Worm (Caenorhabditis elegans) whole organism, L2 larva: ENCODE results near the gene C25E10.5.
A peak's percentile ranks its signal among the peaks of the same experiment; 100 is the strongest.

Experiments
- C34F6.9 ChIP-seq: fragments of 150-350 bp; optimal IDR thresholded peaks from 2 replicates; lab custom pipeline; 2014; ENCODE audit warnings: missing biosample characterization, missing genetic modification characterization
- F13H6.1 ChIP-seq: sonication (generic microtip); optimal IDR thresholded peaks from 2 replicates; lab custom pipeline; 2016; ENCODE audit warnings: missing genetic modification characterization, missing compliant biosample characterization
- R02D3.7 ChIP-seq: fragments of 150-350 bp; optimal IDR thresholded peaks from 2 replicates; lab custom pipeline; 2014; ENCODE audit warnings: missing biosample characterization, missing genetic modification characterization
- Y55F3AM.14 ChIP-seq: fragments of 200-800 bp; sonication (Bioruptor generic); optimal IDR thresholded peaks from 2 replicates; lab custom pipeline; 2018; ENCODE audit warnings: mild to moderate bottlenecking, missing genetic modification characterization, missing compliant biosample characterization
- ZK546.5 ChIP-seq: sonication (generic microtip); optimal IDR thresholded peaks from 2 replicates; lab custom pipeline; 2017; ENCODE audit warnings: missing biosample characterization, missing genetic modification characterization
- alr-1 ChIP-seq: fragments of 150-350 bp; optimal IDR thresholded peaks from 2 replicates; lab custom pipeline; 2014; ENCODE audit warnings: missing biosample characterization, missing genetic modification characterization
- aly-2 ChIP-seq: fragments of 150-350 bp; optimal IDR thresholded peaks from 2 replicates; lab custom pipeline; 2014; ENCODE audit warnings: missing biosample characterization, missing genetic modification characterization
- ama-1 ChIP-seq: fragments of 150-350 bp; optimal IDR thresholded peaks from 2 replicates; lab custom pipeline; 2018; ENCODE audit warnings: inconsistent platforms
- blmp-1 ChIP-seq: sonication (generic microtip); optimal IDR thresholded peaks from 2 replicates; lab custom pipeline; 2017; ENCODE audit warnings: missing genetic modification characterization, mild to moderate bottlenecking, missing compliant biosample characterization, antibody characterized with exemption, moderate library complexity; ENCODE audit not compliant: insufficient read depth
- ceh-16 ChIP-seq: fragments of 150-350 bp; optimal IDR thresholded peaks from 2 replicates; lab custom pipeline; 2014; ENCODE audit warnings: missing biosample characterization, missing genetic modification characterization
- ceh-82 ChIP-seq: fragments of 150-350 bp; optimal IDR thresholded peaks from 2 replicates; lab custom pipeline; 2014; ENCODE audit warnings: missing biosample characterization, missing genetic modification characterization
- crh-2 ChIP-seq: sonication (generic microtip); optimal IDR thresholded peaks from 2 replicates; lab custom pipeline; 2017; ENCODE audit warnings: missing biosample characterization, missing genetic modification characterization
- dmd-4 ChIP-seq: sonication (generic microtip); optimal IDR thresholded peaks from 2 replicates; lab custom pipeline; 2017; ENCODE audit warnings: missing biosample characterization, missing genetic modification characterization
- egl-27 ChIP-seq: sonication (generic microtip); optimal IDR thresholded peaks from 3 replicates; lab custom pipeline; 2017; ENCODE audit warnings: missing biosample characterization, missing genetic modification reagents, missing genetic modification characterization
- elt-1 ChIP-seq: fragments of 150-350 bp; optimal IDR thresholded peaks from 2 replicates; lab custom pipeline; 2014; ENCODE audit warnings: missing biosample characterization, missing genetic modification characterization
- elt-3 ChIP-seq: sonication (generic microtip); optimal IDR thresholded peaks from 2 replicates; lab custom pipeline; 2017; ENCODE audit warnings: missing biosample characterization, missing genetic modification characterization
- fos-1 ChIP-seq: fragments of 150-350 bp; optimal IDR thresholded peaks from 2 replicates; lab custom pipeline; 2014; ENCODE audit warnings: missing biosample characterization, missing genetic modification characterization
- gmeb-1 ChIP-seq: fragments of 150-350 bp; optimal IDR thresholded peaks from 2 replicates; lab custom pipeline; 2014; ENCODE audit warnings: missing biosample characterization, missing genetic modification characterization
- lin-11 ChIP-seq: fragments of 150-350 bp; sonication (generic microtip); optimal IDR thresholded peaks from 2 replicates; lab custom pipeline; 2014; ENCODE audit warnings: missing biosample characterization, missing genetic modification characterization, inconsistent platforms, mixed read lengths
- lin-13 ChIP-seq: fragments of 150-350 bp; optimal IDR thresholded peaks from 2 replicates; lab custom pipeline; 2014; ENCODE audit warnings: missing biosample characterization, missing genetic modification reagents, missing genetic modification characterization
- lin-39 ChIP-seq: fragments of 150-350 bp; optimal IDR thresholded peaks from 2 replicates; lab custom pipeline; 2014; ENCODE audit warnings: missing biosample characterization, missing genetic modification reagents, missing genetic modification characterization
- lsy-2 ChIP-seq, 2 experiments: fragments of 150-350 bp in 1 of 2; sonication (generic microtip) in 1 of 2; optimal IDR thresholded peaks; 2 replicates each; lab custom pipeline; 2014 to 2017; ENCODE audit warnings: missing biosample characterization in 2 of 2, missing genetic modification characterization in 2 of 2
- mab-5 ChIP-seq: fragments of 150-350 bp; optimal IDR thresholded peaks from 2 replicates; lab custom pipeline; 2014; ENCODE audit warnings: missing biosample characterization, missing genetic modification characterization
- mbf-1 ChIP-seq: sonication (generic microtip); optimal IDR thresholded peaks from 2 replicates; lab custom pipeline; 2017; ENCODE audit warnings: missing biosample characterization, missing genetic modification characterization
- mdl-1 ChIP-seq, 2 experiments: fragments of 150-350 bp in 1 of 2; sonication (generic microtip) in 1 of 2; optimal IDR thresholded peaks; 2 replicates each; lab custom pipeline; 2017; ENCODE audit warnings: missing biosample characterization in 2 of 2, missing genetic modification characterization in 2 of 2
- nhr-10 ChIP-seq: sonication (generic microtip); optimal IDR thresholded peaks from 2 replicates; lab custom pipeline; 2017; ENCODE audit warnings: missing biosample characterization, missing genetic modification characterization
- nhr-11 ChIP-seq: fragments of 150-350 bp; optimal IDR thresholded peaks from 2 replicates; lab custom pipeline; 2014; ENCODE audit warnings: missing biosample characterization, missing genetic modification characterization
- nhr-12 ChIP-seq: fragments of 150-350 bp; optimal IDR thresholded peaks from 2 replicates; lab custom pipeline; 2014; ENCODE audit warnings: missing biosample characterization, missing genetic modification characterization
- nhr-129 ChIP-seq: fragments of 150-350 bp; optimal IDR thresholded peaks from 2 replicates; lab custom pipeline; 2014; ENCODE audit warnings: missing biosample characterization, missing genetic modification characterization
- nhr-21 ChIP-seq: fragments of 150-350 bp; optimal IDR thresholded peaks from 2 replicates; lab custom pipeline; 2014; ENCODE audit warnings: missing biosample characterization, missing genetic modification characterization
- nhr-23 ChIP-seq: fragments of 150-350 bp; optimal IDR thresholded peaks from 2 replicates; lab custom pipeline; 2014; ENCODE audit warnings: missing biosample characterization, missing genetic modification reagents, missing genetic modification characterization
- nhr-237 ChIP-seq: fragments of 150-350 bp; optimal IDR thresholded peaks from 2 replicates; lab custom pipeline; 2014; ENCODE audit warnings: missing biosample characterization, missing genetic modification characterization
- nhr-25 ChIP-seq: fragments of 150-350 bp; sonication (generic microtip); optimal IDR thresholded peaks from 3 replicates; lab custom pipeline; 2014; ENCODE audit warnings: missing biosample characterization, missing genetic modification characterization
- nhr-6 ChIP-seq: fragments of 150-350 bp; optimal IDR thresholded peaks from 2 replicates; lab custom pipeline; 2014; ENCODE audit warnings: missing biosample characterization, missing genetic modification characterization
- nhr-77 ChIP-seq: fragments of 150-350 bp; optimal IDR thresholded peaks from 2 replicates; lab custom pipeline; 2014; ENCODE audit warnings: missing biosample characterization, missing genetic modification characterization
- peb-1 ChIP-seq: fragments of 150-350 bp; optimal IDR thresholded peaks from 2 replicates; lab custom pipeline; 2014; ENCODE audit warnings: missing biosample characterization, missing genetic modification characterization
- sem-4 ChIP-seq: fragments of 150-350 bp; optimal IDR thresholded peaks from 2 replicates; lab custom pipeline; 2014; ENCODE audit warnings: missing biosample characterization, missing genetic modification reagents, missing genetic modification characterization
- skn-1 ChIP-seq: sonication (generic microtip); optimal IDR thresholded peaks from 2 replicates; lab custom pipeline; 2017; ENCODE audit warnings: missing biosample characterization, missing genetic modification characterization
- sma-3 ChIP-seq: sonication (generic microtip); optimal IDR thresholded peaks from 2 replicates; lab custom pipeline; 2016; ENCODE audit warnings: missing genetic modification reagents, missing genetic modification characterization, missing compliant biosample characterization
- sma-9 ChIP-seq, 2 experiments: fragments of 150-350 bp in 1 of 2; sonication (generic microtip) in 1 of 2; optimal IDR thresholded peaks; 2 replicates each; lab custom pipeline; 2014 to 2016; ENCODE audit warnings: missing genetic modification characterization in 2 of 2, mild to moderate bottlenecking in 1 of 2, missing biosample characterization in 1 of 2, missing compliant biosample characterization in 1 of 2, missing genetic modification reagents in 1 of 2, moderate library complexity in 1 of 2
- snpc-4 ChIP-seq: fragments of 150-350 bp; optimal IDR thresholded peaks from 2 replicates; lab custom pipeline; 2014; ENCODE audit warnings: missing biosample characterization, missing genetic modification characterization
- unc-39 ChIP-seq: fragments of 150-350 bp; optimal IDR thresholded peaks from 2 replicates; lab custom pipeline; 2014; ENCODE audit warnings: missing biosample characterization, missing genetic modification characterization
- unc-55 ChIP-seq: fragments of 150-350 bp; sonication (generic microtip); optimal IDR thresholded peaks from 3 replicates; lab custom pipeline; 2014; ENCODE audit warnings: missing biosample characterization, missing genetic modification reagents, missing genetic modification characterization
- unc-62 ChIP-seq: fragments of 150-350 bp; optimal IDR thresholded peaks from 2 replicates; lab custom pipeline; 2014; ENCODE audit warnings: missing biosample characterization, missing genetic modification reagents, missing genetic modification characterization
- zag-1 ChIP-seq: fragments of 150-350 bp; optimal IDR thresholded peaks from 2 replicates; lab custom pipeline; 2014; ENCODE audit warnings: missing biosample characterization, missing genetic modification characterization
- ztf-1 ChIP-seq: fragments of 200-800 bp; sonication (Bioruptor generic); conservative IDR thresholded peaks from 2 replicates; pipeline ENCODE4 v1.3.6; 2022; ENCODE audit warnings: missing genetic modification characterization, missing compliant biosample characterization
- ztf-11 ChIP-seq: sonication (generic microtip); optimal IDR thresholded peaks from 2 replicates; lab custom pipeline; 2017; ENCODE audit warnings: missing biosample characterization, missing genetic modification characterization
- ztf-4 ChIP-seq: fragments of 150-350 bp; optimal IDR thresholded peaks from 2 replicates; lab custom pipeline; 2014; ENCODE audit warnings: missing biosample characterization, missing genetic modification characterization

C25E10.5 gene

DNA sequence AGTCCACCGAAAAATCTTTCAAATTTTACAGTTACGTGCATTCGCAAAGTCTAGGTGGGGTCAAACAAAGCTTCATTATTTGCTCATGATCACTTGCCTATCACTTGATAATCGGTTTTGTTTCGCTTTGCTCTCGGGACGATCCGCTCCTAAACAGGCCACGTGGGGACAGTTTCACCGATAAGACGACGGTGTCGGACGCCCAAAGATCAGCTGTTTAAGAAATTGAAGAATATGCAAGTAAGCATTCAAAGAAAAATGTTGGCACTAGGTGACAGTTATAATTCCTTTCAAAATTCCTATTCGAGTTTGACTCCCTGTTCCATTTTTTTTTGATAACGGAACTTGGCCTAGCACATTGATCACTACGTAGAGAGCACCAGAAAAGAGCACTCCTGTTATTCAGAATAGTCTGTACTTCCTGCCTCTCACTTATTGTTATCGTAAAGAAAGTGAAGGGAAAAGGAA lies 49.7 kb downstream of the C25E10.5 start:
- TF ChIP-seq nhr-25 (tag; lab: Kevin White, UChicago) (no peak), sem-4 (no peak), egl-27 (tag; lab: Kevin White, UChicago) (no peak), ama-1 (lab: Kevin White, UChicago) (no peak), lsy-2 (tag; optimal IDR thresholded peaks at IDR 0.05; lab: Kevin White, UChicago) (no peak), dmd-4 (tag; lab: Kevin White, UChicago) (no peak), gmeb-1 (tag; lab: Kevin White, UChicago) (peak; percentile 39), lin-11 (tag; lab: Kevin White, UChicago) (no peak), lin-39 (tag; lab: Kevin White, UChicago) (no peak), mbf-1 (no peak), ztf-4 (tag; lab: Kevin White, UChicago) (no peak), F13H6.1 (tag; lab: Kevin White, UChicago) (peak; percentile 79), nhr-21 (tag; lab: Kevin White, UChicago) (no peak), unc-62 (GFP tag; lab: Kevin White, UChicago) (no peak), ceh-82 (tag; lab: Kevin White, UChicago) (no peak), unc-55 (GFP tag; lab: Kevin White, UChicago) (no peak), blmp-1 (tag; lab: Kevin White, UChicago) (no peak), fos-1 (tag; lab: Kevin White, UChicago) (peak; percentile 72), sma-9 (GFP tag; optimal IDR thresholded peaks at IDR 0.05; lab: Kevin White, UChicago) (peak; percentile 88), sma-9 (tag; optimal IDR thresholded peaks at IDR 0.05; lab: Kevin White, UChicago) (no peak), alr-1 (tag; lab: Kevin White, UChicago) (no peak), nhr-11 (no peak), skn-1 (tag; lab: Kevin White, UChicago) (no peak), nhr-6 (tag; lab: Kevin White, UChicago) (no peak), mdl-1 (tag; optimal IDR thresholded peaks at IDR 0.05; lab: Kevin White, UChicago) (peak in 1 of 2 experiments; percentile 51), ceh-16 (tag; lab: Kevin White, UChicago) (no peak), zag-1 (tag; lab: Kevin White, UChicago) (no peak), lin-13 (no peak), R02D3.7 (tag; lab: Kevin White, UChicago) (no peak), sma-3 (GFP tag; lab: Kevin White, UChicago) (no peak), C34F6.9 (tag; lab: Kevin White, UChicago) (no peak), elt-3 (tag; lab: Kevin White, UChicago) (no peak), crh-2 (peak; percentile 51), nhr-10 (tag; lab: Kevin White, UChicago) (no peak), nhr-77 (tag; lab: Kevin White, UChicago) (no peak), ztf-11 (no peak), unc-39 (tag; lab: Kevin White, UChicago) (no peak), nhr-23 (tag; lab: Kevin White, UChicago) (no peak), elt-1 (no peak), ZK546.5 (tag; lab: Kevin White, UChicago) (no peak), peb-1 (no peak), snpc-4 (tag; lab: Kevin White, UChicago) (no peak), aly-2 (tag; lab: Kevin White, UChicago) (no peak), mab-5 (tag; lab: Kevin White, UChicago) (no peak), Y55F3AM.14 (GFP tag; lab: Kevin White, UChicago) (no peak), nhr-129 (peak; percentile 53), nhr-237 (no peak), ztf-1 (GFP tag; lab: Robert Waterston, UW) (no peak), nhr-12 (tag; lab: Kevin White, UChicago) (no peak)
